Fruit fly (Drosophila melanogaster): Measurements from ENCODE around the gene CG14367.

CG14367 gene

DNA sequence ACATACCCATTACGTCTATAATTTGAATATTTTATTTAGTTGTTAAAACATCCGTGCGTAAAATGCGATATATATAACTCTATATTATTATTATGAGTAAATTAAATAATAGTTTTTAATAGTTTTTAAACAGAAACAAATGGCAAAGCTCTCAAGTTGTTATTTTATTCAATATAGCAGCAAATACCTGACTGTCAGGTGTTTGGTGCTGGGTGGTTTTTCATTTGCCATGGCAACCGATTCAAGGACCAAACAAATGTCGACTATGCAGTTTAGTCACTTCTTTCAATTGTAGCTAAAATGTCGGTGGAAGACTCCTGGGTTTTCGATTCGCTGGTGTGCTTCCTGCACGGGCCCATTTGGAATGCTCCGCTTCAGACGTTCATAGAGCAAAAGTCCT, at the start of gene CG14367:
Gene CG14367 (plus strand): TSS at position 301 of the 400 bp plus-strand sequence.
- no peak for TF ChIP-seq foxo (GFP tag; optimal IDR thresholded peaks at IDR 0.05)
- no peak for TF ChIP-seq Hnf4 (GFP tag; optimal IDR thresholded peaks at IDR 0.05)
- TF ChIP-seq GATAd (GFP tag; optimal IDR thresholded peaks at IDR 0.05) = no peak
- TF ChIP-seq CG32264 (GFP tag; optimal IDR thresholded peaks at IDR 0.05) = no peak
- TF ChIP-seq brk (GFP tag; optimal IDR thresholded peaks at IDR 0.05) = no peak
- TF ChIP-seq ey (GFP tag; optimal IDR thresholded peaks at IDR 0.05) = no peak
- TF ChIP-seq OdsH (GFP tag; optimal IDR thresholded peaks at IDR 0.05) = no peak

DNA sequence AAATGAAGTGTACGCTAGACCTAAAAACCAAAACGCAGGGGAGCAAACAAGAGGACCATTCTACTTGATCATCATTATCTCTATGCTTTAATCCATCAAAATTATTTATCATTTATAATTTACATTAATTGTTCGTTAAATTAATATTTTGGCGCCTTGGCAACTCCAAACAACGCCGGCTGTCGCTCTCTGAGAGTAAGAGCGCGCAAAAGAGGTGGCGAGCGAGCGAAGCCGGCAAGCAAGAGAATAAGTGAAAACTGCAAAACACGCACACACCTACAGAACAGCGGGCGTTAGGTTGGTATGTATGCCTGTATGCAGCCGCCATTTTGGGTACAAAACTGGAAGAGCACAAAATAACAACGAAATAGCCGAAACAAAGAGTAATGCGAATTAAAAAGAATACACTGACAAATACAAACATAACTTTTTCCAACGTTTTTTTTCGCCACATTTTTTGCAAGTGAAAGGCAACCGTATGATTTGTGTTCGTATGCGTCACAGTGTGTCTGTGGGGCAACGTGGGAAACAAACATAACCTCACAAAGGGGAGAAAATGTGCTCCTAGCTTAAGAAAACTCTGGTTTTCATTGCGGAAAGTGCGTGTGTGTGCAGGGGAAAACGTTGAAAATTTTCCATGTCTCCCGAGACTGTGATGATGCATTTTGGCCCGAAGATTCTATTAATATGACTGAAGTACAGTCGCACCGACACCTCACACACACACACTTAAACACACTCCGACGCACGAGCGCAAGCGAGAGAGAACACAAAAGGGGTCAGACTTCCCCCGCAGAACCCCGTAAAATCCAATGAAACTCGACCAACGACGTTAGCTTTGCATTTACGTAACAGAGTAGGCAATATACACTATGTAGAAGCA, 48.8 kb upstream of the CG14367 start:
- no peak for TF ChIP-seq GATAd (GFP tag; optimal IDR thresholded peaks at IDR 0.05)
- no peak for TF ChIP-seq Mio (GFP tag; optimal IDR thresholded peaks at IDR 0.05)
- TF ChIP-seq Dif (GFP tag; optimal IDR thresholded peaks at IDR 0.05; ENCODE audit: partially characterized antibody) = peak; percentile 93
- TF ChIP-seq Abd-B (GFP tag; optimal IDR thresholded peaks at IDR 0.05) = no peak
- peak; percentile 25 for TF ChIP-seq dsf (GFP tag; optimal IDR thresholded peaks at IDR 0.05; ENCODE audit: borderline replicate concordance)
- peak; percentile 55 to 91 for TF ChIP-seq dl (GFP tag; optimal IDR thresholded peaks at IDR 0.05; ENCODE audit: insufficient read depth in 1 of 2, partially characterized antibody in 2 of 2)
- no peak for TF ChIP-seq lola (GFP tag; optimal IDR thresholded peaks at IDR 0.05)
- peak; percentile 31 for TF ChIP-seq OdsH (GFP tag; optimal IDR thresholded peaks at IDR 0.05)
- TF ChIP-seq ey (GFP tag; optimal IDR thresholded peaks at IDR 0.05) = no peak
- peak; percentile 73 for TF ChIP-seq Jra (GFP tag; optimal IDR thresholded peaks at IDR 0.05)
- TF ChIP-seq Myc (optimal IDR thresholded peaks at IDR 0.05) = peak; percentile 64
- no peak for TF ChIP-seq Dfd (GFP tag; optimal IDR thresholded peaks at IDR 0.05)
- TF ChIP-seq Hnf4 (GFP tag; optimal IDR thresholded peaks at IDR 0.05) = peak; percentile 53
- TF ChIP-seq dmrt93B (GFP tag; optimal IDR thresholded peaks at IDR 0.05) = no peak
- peak; percentile 33 for TF ChIP-seq fru (GFP tag; optimal IDR thresholded peaks at IDR 0.05)
- peak; percentile 60 for TF ChIP-seq tai (GFP tag; optimal IDR thresholded peaks at IDR 0.05)
- TF ChIP-seq Sp1 (GFP tag; optimal IDR thresholded peaks at IDR 0.05) = peak; percentile 48
- TF ChIP-seq foxo (GFP tag; optimal IDR thresholded peaks at IDR 0.05) = peak in 1 of 2 experiments; percentile 16
- TF ChIP-seq h (GFP tag; optimal IDR thresholded peaks at IDR 0.05) = peak; percentile 11
- TF ChIP-seq CG32264 (GFP tag; optimal IDR thresholded peaks at IDR 0.05) = peak; percentile 19
- peak; percentile 22 for TF ChIP-seq woc (GFP tag; optimal IDR thresholded peaks at IDR 0.05)
- peak; percentile 77 for TF ChIP-seq sage (GFP tag; optimal IDR thresholded peaks at IDR 0.05)
- no peak for TF ChIP-seq Vsx2 (GFP tag; optimal IDR thresholded peaks at IDR 0.05; ENCODE audit: partially characterized antibody)
- no peak for TF ChIP-seq Hr83 (GFP tag; optimal IDR thresholded peaks at IDR 0.05; ENCODE audit: poor library complexity, severe bottlenecking)
- peak; percentile 85 for TF ChIP-seq psq (GFP tag; optimal IDR thresholded peaks at IDR 0.05)
- no peak for TF ChIP-seq rgr (GFP tag; optimal IDR thresholded peaks at IDR 0.05)
- peak; percentile 87 for TF ChIP-seq CrebA (GFP tag; optimal IDR thresholded peaks at IDR 0.05; ENCODE audit: borderline replicate concordance)
- TF ChIP-seq usp (GFP tag; optimal IDR thresholded peaks at IDR 0.05) = no peak
- TF ChIP-seq Rel (GFP tag; optimal IDR thresholded peaks at IDR 0.05) = peak; percentile 56
- peak; percentile 2 for TF ChIP-seq Rel (tag; optimal IDR thresholded peaks at IDR 0.05)
- no peak for TF ChIP-seq HLH106 (tag; optimal IDR thresholded peaks at IDR 0.05)
- TF ChIP-seq br (GFP tag; optimal IDR thresholded peaks at IDR 0.05) = peak; percentile 40
- no peak for TF ChIP-seq jim (GFP tag; optimal IDR thresholded peaks at IDR 0.05)
- TF ChIP-seq pan (optimal IDR thresholded peaks at IDR 0.05) = no peak
- TF ChIP-seq Hr78 (GFP tag; optimal IDR thresholded peaks at IDR 0.05) = no peak
- no peak for TF ChIP-seq sv (GFP tag; optimal IDR thresholded peaks at IDR 0.05)
- peak; percentile 73 for TF ChIP-seq brk (GFP tag; optimal IDR thresholded peaks at IDR 0.05)
- TF ChIP-seq N (GFP tag; optimal IDR thresholded peaks at IDR 0.05) = peak; percentile 17
- no peak for TF ChIP-seq CG9705 (GFP tag; optimal IDR thresholded peaks at IDR 0.05)
